Worm (Caenorhabditis elegans) whole organism, midembryonic: ENCODE data around the gene cav-1.

Source experiments
- flt-1 ChIP-seq: fragments of 200-800 bp; sonication (Bioruptor generic); IDR thresholded peaks from 2 replicates; pipeline ENCODE4 v1.3.6; 2022; ENCODE audit warnings: missing genetic modification characterization, missing compliant biosample characterization
- ref-1 ChIP-seq: fragments of 200-800 bp; sonication (Bioruptor generic); conservative IDR thresholded peaks from 2 replicates; pipeline ENCODE4 v1.3.6; 2022; ENCODE audit warnings: missing genetic modification reagents, missing genetic modification characterization, missing compliant biosample characterization
- ztf-23 ChIP-seq: fragments of 200-800 bp; sonication (Bioruptor generic); IDR thresholded peaks from 2 replicates; pipeline ENCODE4 v1.3.6; 2022; ENCODE audit warnings: missing genetic modification reagents, missing genetic modification characterization, missing compliant biosample characterization

- TF ChIP-seq ref-1 (GFP tag; lab: Robert Waterston, UW), result no peak
- TF ChIP-seq flt-1, result no peak
- no peak for TF ChIP-seq ztf-23 (GFP tag; lab: Robert Waterston, UW)
These were observed 1.5 kb upstream of the cav-1 start for ce11 chrIV:9770798-9771197.
